Worm (Caenorhabditis elegans): ENCODE data around the gene C16D2.1.

Gene C16D2.1

DNA sequence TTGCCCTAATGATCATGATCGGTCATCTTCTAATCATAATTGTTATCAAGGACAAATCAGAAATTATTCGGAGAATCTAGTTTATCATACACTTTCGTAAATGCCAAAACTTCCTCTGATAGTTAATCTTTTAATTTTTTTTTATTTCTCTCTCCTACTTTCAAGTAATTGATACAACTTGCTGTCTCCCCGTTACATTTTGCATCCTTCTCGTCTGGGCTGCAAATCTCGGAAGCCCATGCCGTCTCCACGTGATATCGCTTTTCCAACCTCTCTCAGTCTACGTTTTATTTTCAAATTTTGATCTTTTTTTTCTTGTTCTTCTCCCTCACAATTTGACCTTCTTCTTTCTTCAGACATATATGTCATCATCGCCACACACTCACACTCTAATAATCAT is 29.6 kb downstream of the C16D2.1 start, which contains the start of gene rhy-1:
TSS of gene rhy-1 (plus strand) at position 357 of the 400 bp plus-strand sequence.
- TF ChIP-seq npax-4 (tag; optimal IDR thresholded peaks at IDR 0.05) (no peak), ceh-30 (tag; optimal IDR thresholded peaks at IDR 0.05) (no peak), T23F11.4 (GFP tag; optimal IDR thresholded peaks at IDR 0.05) (no peak), pros-1 (tag; optimal IDR thresholded peaks at IDR 0.05) (no peak), ceh-48 (tag; optimal IDR thresholded peaks at IDR 0.05) (no peak), nhr-232 (tag; optimal IDR thresholded peaks at IDR 0.05) (no peak), K09A11.1 (tag; optimal IDR thresholded peaks at IDR 0.05; ENCODE audit: insufficient read depth) (no peak), sdc-2 (tag; optimal IDR thresholded peaks at IDR 0.05) (no peak), hlh-30 (tag; optimal IDR thresholded peaks at IDR 0.05; ENCODE audit: insufficient read depth) (no peak), ets-4 (tag; optimal IDR thresholded peaks at IDR 0.05) (no peak), dmd-4 (tag; optimal IDR thresholded peaks at IDR 0.05; ENCODE audit: borderline replicate concordance) (no peak), elt-4 (tag; optimal IDR thresholded peaks at IDR 0.05) (no peak), elt-2 (tag; optimal IDR thresholded peaks at IDR 0.05) (no peak), ceh-14 (tag; optimal IDR thresholded peaks at IDR 0.05) (no peak)

DNA sequence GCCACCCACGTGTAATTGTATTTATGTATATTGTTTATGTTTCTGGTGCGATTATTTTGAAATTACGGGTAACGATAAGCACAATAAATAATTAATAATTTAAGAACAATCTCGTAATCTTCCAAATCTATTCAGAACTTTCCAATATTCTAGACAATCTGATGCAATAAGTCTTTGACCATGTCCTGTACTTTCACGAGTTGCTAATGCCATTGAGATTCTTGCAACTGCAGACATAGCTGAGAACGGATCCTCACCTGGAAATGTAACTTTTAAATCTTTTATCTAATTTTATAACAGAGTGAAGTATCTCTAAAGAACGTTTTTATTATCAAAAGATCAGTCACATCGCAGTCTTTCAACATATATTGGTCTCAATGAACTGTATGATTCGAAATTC is 31.9 kb downstream of the C16D2.1 start:
- TF ChIP-seq syd-9 (tag; optimal IDR thresholded peaks at IDR 0.05) (no peak), unc-42 (tag; optimal IDR thresholded peaks at IDR 0.05) (no peak), sox-2 (GFP tag; IDR thresholded peaks at IDR 0.05) (no peak), sdc-2 (tag; optimal IDR thresholded peaks at IDR 0.05) (no peak), ama-1 (optimal IDR thresholded peaks at IDR 0.05) (peak; percentile 52), ceh-22 (tag; optimal IDR thresholded peaks at IDR 0.05) (no peak), tbx-7 (tag; optimal IDR thresholded peaks at IDR 0.05) (no peak)

DNA sequence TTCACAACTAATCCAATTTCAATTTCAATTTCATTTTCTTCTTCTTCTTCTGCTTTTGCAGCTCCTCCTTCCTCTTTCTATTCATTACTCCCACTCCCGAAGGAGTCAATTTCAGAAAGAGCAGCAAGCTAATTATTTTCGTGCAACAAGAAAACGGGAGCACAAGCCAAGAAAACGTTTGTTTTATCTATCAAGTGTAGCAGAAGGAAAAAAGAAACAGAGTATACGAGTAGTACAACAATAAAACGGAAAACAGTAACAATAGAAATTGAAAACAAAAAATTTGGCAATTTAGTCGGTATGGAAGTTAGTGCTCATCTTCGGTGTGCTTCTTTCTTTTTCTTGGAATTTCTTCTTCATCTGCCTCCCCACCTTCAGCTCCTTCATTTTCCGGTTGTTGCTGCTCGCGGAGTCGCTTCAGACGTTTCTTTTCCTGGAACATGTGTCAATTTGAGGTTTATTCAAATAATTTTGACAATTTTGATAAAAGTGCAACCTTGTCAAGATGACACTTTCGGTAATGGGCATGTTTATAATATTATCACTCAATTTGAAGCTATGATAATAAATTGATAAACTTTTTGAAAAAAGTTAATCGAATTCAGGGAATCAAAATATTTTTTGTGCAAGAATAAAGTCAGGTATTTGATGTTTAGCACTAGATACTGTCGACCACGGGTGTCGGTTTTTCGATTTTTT is 34.4 kb downstream of the C16D2.1 start, which contains the start of gene W07A12.8:
TSS of gene W07A12.8 (minus strand) at position 51 of the 699 bp plus-strand sequence.
- TF ChIP-seq nfya-1 (tag; optimal IDR thresholded peaks at IDR 0.05) = no peak
- TF ChIP-seq unc-42 (tag; optimal IDR thresholded peaks at IDR 0.05) = peak; percentile 28

DNA sequence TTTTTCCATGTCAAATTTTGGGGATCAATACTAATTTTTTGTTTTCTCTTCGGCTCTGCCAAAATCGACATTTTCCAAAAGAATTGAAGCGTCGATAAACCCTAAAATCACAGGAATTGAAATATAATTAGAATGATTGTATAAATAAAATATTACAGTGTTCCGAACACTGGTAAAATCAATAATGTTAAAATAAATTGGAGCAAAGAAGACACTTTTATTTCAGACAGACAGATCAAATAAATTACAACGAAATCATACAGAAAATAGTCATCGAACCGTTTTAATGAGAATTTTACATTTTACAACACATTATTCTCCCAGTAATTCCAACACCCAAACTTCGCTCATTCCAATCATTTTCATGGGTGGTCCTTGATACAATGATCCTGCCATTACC is 36.3 kb downstream of the C16D2.1 start, which contains the start of gene T23G7.3:
TSS of gene T23G7.3 (minus strand) at position 101 of the 400 bp plus-strand sequence.
- no peak for TF ChIP-seq nfya-1 (tag; optimal IDR thresholded peaks at IDR 0.05)
- no peak for TF ChIP-seq unc-55 (GFP tag; optimal IDR thresholded peaks at IDR 0.05)
- TF ChIP-seq ets-4 (tag; optimal IDR thresholded peaks at IDR 0.05) = no peak
- no peak for TF ChIP-seq ceh-24 (tag; optimal IDR thresholded peaks at IDR 0.05)
- no peak for TF ChIP-seq pros-1 (tag; optimal IDR thresholded peaks at IDR 0.05)
- no peak for TF ChIP-seq unc-3 (GFP tag; conservative IDR thresholded peaks at IDR 0.05)
- no peak for TF ChIP-seq unc-3 (tag; optimal IDR thresholded peaks at IDR 0.05)
- TF ChIP-seq che-1 (tag; optimal IDR thresholded peaks at IDR 0.05) = no peak
- TF ChIP-seq elt-2 (tag; optimal IDR thresholded peaks at IDR 0.05) = no peak
- no peak for TF ChIP-seq K09A11.1 (tag; optimal IDR thresholded peaks at IDR 0.05; ENCODE audit: insufficient read depth)
- no peak for TF ChIP-seq pqm-1 (tag; optimal IDR thresholded peaks at IDR 0.05)
- no peak for TF ChIP-seq C38D4.7 (GFP tag; optimal IDR thresholded peaks at IDR 0.05)
- TF ChIP-seq ceh-6 (GFP tag; optimal IDR thresholded peaks at IDR 0.05) = no peak
- TF ChIP-seq mec-3 (tag; optimal IDR thresholded peaks at IDR 0.05; ENCODE audit: borderline replicate concordance) = no peak
- TF ChIP-seq C08G9.2 (tag; optimal IDR thresholded peaks at IDR 0.05) = no peak
- TF ChIP-seq ceh-9 (tag; optimal IDR thresholded peaks at IDR 0.05) = no peak
- no peak for TF ChIP-seq F13H6.1 (tag; optimal IDR thresholded peaks at IDR 0.05)
- TF ChIP-seq ceh-48 (tag; optimal IDR thresholded peaks at IDR 0.05) = no peak
- TF ChIP-seq odd-2 (tag; optimal IDR thresholded peaks at IDR 0.05) = no peak
- TF ChIP-seq elt-4 (tag; optimal IDR thresholded peaks at IDR 0.05) = no peak
- no peak for TF ChIP-seq tbx-7 (tag; optimal IDR thresholded peaks at IDR 0.05)

Data from whole organism, late embryonic.